Worm (Caenorhabditis elegans): Measurements from ENCODE around the gene slc-17.9.

DNA sequence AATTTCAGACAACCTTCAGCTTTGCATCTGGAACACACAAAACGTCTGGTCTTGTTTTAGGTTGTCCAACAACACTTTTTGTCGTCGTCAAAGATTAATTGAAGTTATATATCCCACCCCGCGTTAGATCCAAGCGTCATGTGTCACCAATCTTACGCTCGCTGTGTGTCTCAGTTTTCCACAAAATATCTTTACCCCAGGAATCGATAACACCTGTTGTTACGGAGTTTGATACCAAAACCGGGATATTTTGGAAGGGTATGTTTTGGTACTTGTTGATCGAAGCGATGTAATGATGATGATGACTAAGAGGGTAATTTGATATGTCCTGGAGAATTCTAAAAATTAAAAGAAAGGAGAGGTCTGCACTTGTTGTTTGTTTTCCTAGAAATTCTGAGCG lies 29.2 kb downstream of the slc-17.9 start:
- peak; percentile 82 for TF ChIP-seq unc-120 (tag; optimal IDR thresholded peaks at IDR 0.05; ENCODE audit: poor library complexity, severe bottlenecking)
- TF ChIP-seq nhr-28 (tag; optimal IDR thresholded peaks at IDR 0.05) = no peak
- no peak for TF ChIP-seq ztf-11 (tag; optimal IDR thresholded peaks at IDR 0.05)
- TF ChIP-seq snpc-4 (tag; optimal IDR thresholded peaks at IDR 0.05) = no peak
- no peak for TF ChIP-seq lsy-2 (tag; optimal IDR thresholded peaks at IDR 0.05)
- TF ChIP-seq unc-62 (GFP tag; optimal IDR thresholded peaks at IDR 0.05) = peak; percentile 5
